Fruit fly (Drosophila melanogaster) whole organism, embryonic: ENCODE measurements around the gene CG43672.

ENCODE experiments used
- ATbp ChIP-seq: fragments of 200-800 bp; sonication (Bioruptor generic); optimal IDR thresholded peaks from 2 replicates; lab custom pipeline; 2017; ENCODE audit warnings: missing biosample characterization, mild to moderate bottlenecking, missing genetic modification characterization, missing genetic modification reagents
- B-H1 ChIP-seq: fragments of 200-800 bp; sonication (Bioruptor generic); IDR thresholded peaks from 3 replicates; pipeline ENCODE4 v1.3.6; 2022; ENCODE audit warnings: missing biosample characterization, missing genetic modification characterization
- BtbVII ChIP-seq: fragments of 200-800 bp; sonication (Bioruptor generic); optimal IDR thresholded peaks from 3 replicates; lab custom pipeline; 2017; ENCODE audit warnings: missing biosample characterization, mild to moderate bottlenecking, missing genetic modification characterization
- CG10274 ChIP-seq: fragments of 200-800 bp; sonication (Bioruptor generic); optimal IDR thresholded peaks from 3 replicates; lab custom pipeline; 2017; ENCODE audit warnings: missing biosample characterization, mild to moderate bottlenecking, missing genetic modification characterization
- CG11085 ChIP-seq: fragments of 200-800 bp; sonication (Bioruptor generic); IDR thresholded peaks from 2 replicates; pipeline ENCODE4 v1.3.6; 2022; ENCODE audit warnings: missing biosample characterization, missing genetic modification characterization
- CG11093 ChIP-seq: fragments of 200-800 bp; sonication (Bioruptor generic); IDR thresholded peaks from 3 replicates; pipeline ENCODE4 v1.3.6; 2022; ENCODE audit warnings: missing biosample characterization, missing genetic modification characterization
- CG11504 ChIP-seq: fragments of 200-800 bp; sonication (Bioruptor generic); optimal IDR thresholded peaks from 3 replicates; lab custom pipeline; 2019; ENCODE audit warnings: missing biosample characterization, mild to moderate bottlenecking, missing genetic modification characterization, moderate library complexity
- CG12236 ChIP-seq: fragments of 200-800 bp; sonication (Bioruptor generic); optimal IDR thresholded peaks from 2 replicates; lab custom pipeline; 2016; ENCODE audit warnings: missing biosample characterization, missing genetic modification characterization
- CG12299 ChIP-seq: fragments of 200-800 bp; sonication (Bioruptor generic); optimal IDR thresholded peaks from 2 replicates; lab custom pipeline; 2018; ENCODE audit warnings: missing biosample characterization, mild to moderate bottlenecking, missing genetic modification characterization
- CG1233 ChIP-seq: fragments of 200-800 bp; sonication (Bioruptor generic); optimal IDR thresholded peaks from 4 replicates; lab custom pipeline; 2018; ENCODE audit warnings: missing biosample characterization, mild to moderate bottlenecking, missing genetic modification characterization
- CG13624 ChIP-seq: fragments of 200-800 bp; sonication (Bioruptor generic); optimal IDR thresholded peaks from 2 replicates; lab custom pipeline; 2016; ENCODE audit warnings: missing biosample characterization, missing genetic modification characterization
- CG1602 ChIP-seq: fragments of 200-800 bp; sonication (Bioruptor generic); optimal IDR thresholded peaks from 3 replicates; lab custom pipeline; 2016; ENCODE audit warnings: missing biosample characterization, missing genetic modification characterization
- CG17328 ChIP-seq: fragments of 200-800 bp; sonication (Bioruptor generic); IDR thresholded peaks from 2 replicates; pipeline ENCODE4 v1.3.6; 2022; ENCODE audit warnings: missing biosample characterization, missing genetic modification characterization
- CG17568 ChIP-seq: fragments of 200-800 bp; sonication (Bioruptor generic); optimal IDR thresholded peaks from 2 replicates; lab custom pipeline; 2018; ENCODE audit warnings: missing biosample characterization, mild to moderate bottlenecking, missing genetic modification characterization, moderate library complexity
- CG17912 ChIP-seq: fragments of 200-800 bp; sonication (Bioruptor generic); optimal IDR thresholded peaks from 2 replicates; lab custom pipeline; 2018; ENCODE audit warnings: missing biosample characterization, mild to moderate bottlenecking, missing genetic modification characterization
- CG18011 ChIP-seq: fragments of 200-800 bp; sonication (Bioruptor generic); optimal IDR thresholded peaks from 2 replicates; lab custom pipeline; 2017; ENCODE audit warnings: missing biosample characterization, missing genetic modification characterization, mild to moderate bottlenecking, moderate library complexity, missing genotype
- CG18262 ChIP-seq: fragments of 200-800 bp; optimal IDR thresholded peaks from 3 replicates; lab custom pipeline; 2019; ENCODE audit warnings: missing biosample characterization, mild to moderate bottlenecking, missing genetic modification characterization, moderate library complexity
- CG2129 ChIP-seq: fragments of 200-800 bp; sonication (Bioruptor generic); IDR thresholded peaks from 2 replicates; pipeline ENCODE4 v1.3.6; 2022; ENCODE audit warnings: missing biosample characterization, missing genetic modification characterization; ENCODE audit not compliant: partially characterized antibody
- CG2199 ChIP-seq: fragments of 200-800 bp; sonication (Bioruptor generic); IDR thresholded peaks from 3 replicates; pipeline ENCODE4 v1.3.6; 2022; ENCODE audit warnings: missing biosample characterization, missing genetic modification characterization
- CG2889 ChIP-seq: fragments of 200-800 bp; sonication (Bioruptor generic); IDR thresholded peaks from 3 replicates; pipeline ENCODE4 v1.3.6; 2022; ENCODE audit warnings: missing biosample characterization, missing genetic modification characterization
- CG31365 ChIP-seq: fragments of 200-800 bp; sonication (Bioruptor generic); optimal IDR thresholded peaks from 2 replicates; lab custom pipeline; 2018; ENCODE audit warnings: missing biosample characterization, mild to moderate bottlenecking, missing genetic modification characterization
- CG31388 ChIP-seq: fragments of 200-800 bp; sonication (Bioruptor generic); optimal IDR thresholded peaks from 2 replicates; lab custom pipeline; 2016; ENCODE audit warnings: missing biosample characterization, missing genetic modification characterization
- CG33213 ChIP-seq: fragments of 200-800 bp; sonication (Bioruptor generic); optimal IDR thresholded peaks from 3 replicates; lab custom pipeline; 2016; ENCODE audit warnings: missing biosample characterization, missing genetic modification characterization
- CG4404 ChIP-seq: fragments of 200-800 bp; sonication (Bioruptor generic); IDR thresholded peaks from 2 replicates; pipeline ENCODE4 v1.3.6; 2022; ENCODE audit warnings: missing biosample characterization, missing genetic modification characterization
- CG4617 ChIP-seq: fragments of 200-800 bp; sonication (Bioruptor generic); optimal IDR thresholded peaks from 3 replicates; lab custom pipeline; 2016; ENCODE audit warnings: missing biosample characterization, missing genetic modification characterization, borderline replicate concordance
- CG6175 ChIP-seq: fragments of 200-800 bp; sonication (Bioruptor generic); IDR thresholded peaks from 3 replicates; pipeline ENCODE4 v1.3.6; 2022; ENCODE audit warnings: missing biosample characterization, missing genetic modification characterization
- CG7786 ChIP-seq: fragments of 200-800 bp; sonication (Bioruptor generic); optimal IDR thresholded peaks from 2 replicates; lab custom pipeline; 2016; ENCODE audit warnings: missing biosample characterization, missing genetic modification characterization
- D19A ChIP-seq: fragments of 200-800 bp; optimal IDR thresholded peaks from 3 replicates; lab custom pipeline; 2019; ENCODE audit warnings: missing biosample characterization, mild to moderate bottlenecking, missing genetic modification characterization, moderate library complexity
- Doc2 ChIP-seq: fragments of 200-800 bp; sonication (Bioruptor generic); IDR thresholded peaks from 2 replicates; pipeline ENCODE4 v1.3.6; 2022; ENCODE audit warnings: missing biosample characterization, missing genetic modification characterization
- HLH4C ChIP-seq: fragments of 200-800 bp; sonication (Bioruptor generic); IDR thresholded peaks from 3 replicates; pipeline ENCODE4 v1.3.6; 2022; ENCODE audit warnings: missing biosample characterization, missing genetic modification characterization; ENCODE audit not compliant: partially characterized antibody
- HLH54F ChIP-seq: fragments of 200-800 bp; sonication (Bioruptor generic); optimal IDR thresholded peaks from 3 replicates; lab custom pipeline; 2016; ENCODE audit warnings: missing biosample characterization, missing genetic modification characterization
- Med ChIP-seq: fragments of 200-800 bp; sonication (Bioruptor generic); peaks from one replicate; lab custom pipeline; 2016; ENCODE audit warnings: missing biosample characterization, missing genetic modification characterization, mild to moderate bottlenecking, inconsistent platforms, moderate library complexity
- Meics ChIP-seq: fragments of 200-800 bp; sonication (Bioruptor generic); optimal IDR thresholded peaks from 2 replicates; lab custom pipeline; 2017; ENCODE audit warnings: missing biosample characterization, mild to moderate bottlenecking, missing genetic modification characterization
- NFAT ChIP-seq: fragments of 200-800 bp; sonication (Bioruptor generic); IDR thresholded peaks from 2 replicates; pipeline ENCODE4 v1.3.6; 2022; ENCODE audit warnings: missing biosample characterization, missing genetic modification characterization
- Optix ChIP-seq: fragments of 200-800 bp; sonication (Bioruptor generic); IDR thresholded peaks from 3 replicates; pipeline ENCODE4 v1.3.6; 2022; ENCODE audit warnings: missing biosample characterization, missing genetic modification characterization
- Xbp1 ChIP-seq: fragments of 200-800 bp; sonication (Bioruptor generic); optimal IDR thresholded peaks from 3 replicates; lab custom pipeline; 2016; ENCODE audit warnings: missing biosample characterization, mild to moderate bottlenecking, missing genetic modification characterization
- YL-1 ChIP-seq: fragments of 200-800 bp; sonication (Bioruptor generic); optimal IDR thresholded peaks from 3 replicates; lab custom pipeline; 2017; ENCODE audit warnings: missing biosample characterization, mild to moderate bottlenecking, missing genetic modification characterization
- chif ChIP-seq, 2 experiments: fragments of 200-800 bp; sonication (Bioruptor generic); optimal IDR thresholded peaks; 3 replicates each; lab custom pipeline; 2016; ENCODE audit warnings: missing biosample characterization in 2 of 2, missing genetic modification characterization in 2 of 2
- danr ChIP-seq: fragments of 200-800 bp; sonication (Bioruptor generic); IDR thresholded peaks from 2 replicates; pipeline ENCODE4 v1.3.6; 2022; ENCODE audit warnings: missing biosample characterization, missing genetic modification characterization
- fd102C ChIP-seq: fragments of 200-800 bp; sonication (Bioruptor generic); optimal IDR thresholded peaks from 2 replicates; lab custom pipeline; 2018; ENCODE audit warnings: missing biosample characterization, mild to moderate bottlenecking, missing genetic modification characterization, moderate library complexity
- gsb-n ChIP-seq: fragments of 200-800 bp; sonication (Bioruptor generic); optimal IDR thresholded peaks from 3 replicates; lab custom pipeline; 2018; ENCODE audit warnings: missing biosample characterization, mild to moderate bottlenecking, missing genetic modification characterization
- h ChIP-seq: fragments of >200 bp; optimal IDR thresholded peaks from 2 replicates; lab custom pipeline; 2017
- inv ChIP-seq: fragments of 200-800 bp; sonication (Bioruptor generic); IDR thresholded peaks from 2 replicates; pipeline ENCODE4 v1.3.6; 2022; ENCODE audit warnings: missing biosample characterization, missing genetic modification characterization; ENCODE audit not compliant: partially characterized antibody
- klu ChIP-seq: fragments of 200-800 bp; sonication (Bioruptor generic); IDR thresholded peaks from 2 replicates; pipeline ENCODE4 v1.3.6; 2022; ENCODE audit warnings: missing biosample characterization, missing genetic modification characterization
- pfk ChIP-seq: fragments of 200-800 bp; sonication (Bioruptor generic); optimal IDR thresholded peaks from 2 replicates; lab custom pipeline; 2018; ENCODE audit warnings: missing biosample characterization, mild to moderate bottlenecking, missing genetic modification characterization, moderate library complexity
- phol ChIP-seq: fragments of 200-800 bp; sonication (Bioruptor generic); optimal IDR thresholded peaks from 3 replicates; lab custom pipeline; 2018; ENCODE audit warnings: missing biosample characterization, mild to moderate bottlenecking, missing genetic modification characterization, moderate library complexity
- psq ChIP-seq: fragments of 200-800 bp; sonication (Bioruptor generic); optimal IDR thresholded peaks from 2 replicates; lab custom pipeline; 2017; ENCODE audit warnings: missing biosample characterization, missing genetic modification characterization
- sima ChIP-seq: fragments of 200-800 bp; sonication (Bioruptor generic); optimal IDR thresholded peaks from 2 replicates; lab custom pipeline; 2016; ENCODE audit warnings: missing biosample characterization, missing genetic modification characterization
- tap ChIP-seq: fragments of 200-800 bp; optimal IDR thresholded peaks from 3 replicates; lab custom pipeline; 2019; ENCODE audit warnings: missing biosample characterization, mild to moderate bottlenecking, missing genetic modification characterization, moderate library complexity
- toy ChIP-seq: fragments of 200-800 bp; sonication (Bioruptor generic); IDR thresholded peaks from 2 replicates; pipeline ENCODE4 v1.3.6; 2022; ENCODE audit warnings: missing biosample characterization, missing genetic modification characterization
- vvl ChIP-seq: fragments of 200-800 bp; sonication (Bioruptor generic); IDR thresholded peaks from 2 replicates; pipeline ENCODE4 v1.3.6; 2022; ENCODE audit warnings: missing biosample characterization, missing genetic modification characterization

Gene CG43672

dm6 chrX:15738890-15739550, 33.7 kb upstream of the CG43672 start, which contains the start of the genes CG11679 and CG8206 (continued):
- no peak for TF ChIP-seq danr (GFP tag; lab: Robert Waterston, UW)
- peak; percentile 28; the same call in 1 of the 3 replicates for TF ChIP-seq CG11093 (GFP tag; lab: Robert Waterston, UW)
- TF ChIP-seq CG2199 (GFP tag; lab: Robert Waterston, UW) = no peak
- peak; percentile 36; the same call in 1 of the 2 replicates for TF ChIP-seq inv
- no peak for TF ChIP-seq CG11504
- TF ChIP-seq CG11085 (GFP tag; lab: Robert Waterston, UW) = no peak
- TF ChIP-seq h = no peak
- TF ChIP-seq toy (GFP tag; lab: Robert Waterston, UW) = no peak
- TF ChIP-seq CG18262 (tag; lab: Kevin White, UChicago) = peak; percentile 29
- TF ChIP-seq sima (GFP tag; lab: Kevin White, UChicago) = no peak
- peak; percentile 9 for TF ChIP-seq CG17912 (GFP tag; lab: Kevin White, UChicago)
- no peak for TF ChIP-seq CG31388
- no peak for TF ChIP-seq CG2129 (GFP tag; lab: Robert Waterston, UW)
- peak; percentile 54 for TF ChIP-seq CG7786 (GFP tag; lab: Kevin White, UChicago)
- TF ChIP-seq phol (tag; lab: Kevin White, UChicago) = peak; percentile 55
- TF ChIP-seq fd102C (GFP tag; lab: Kevin White, UChicago) = no peak
- no peak for TF ChIP-seq CG2889 (GFP tag; lab: Robert Waterston, UW)
- TF ChIP-seq pfk = no peak
- TF ChIP-seq HLH4C (GFP tag; lab: Robert Waterston, UW) = peak; percentile 53; the same call in 2 of the 3 replicates
- no peak for TF ChIP-seq CG12236 (GFP tag; lab: Kevin White, UChicago)
- no peak for TF ChIP-seq D19A (tag; lab: Kevin White, UChicago)
- peak; percentile 39 for TF ChIP-seq HLH54F
- no peak for TF ChIP-seq ATbp (GFP tag; lab: Kevin White, UChicago)
- TF ChIP-seq Optix = no peak
- no peak for TF ChIP-seq CG1233
- TF ChIP-seq vvl (GFP tag; lab: Robert Waterston, UW) = no peak
- no peak for TF ChIP-seq tap (tag; lab: Kevin White, UChicago)
- TF ChIP-seq CG12299 (tag; lab: Kevin White, UChicago) = no peak
- TF ChIP-seq CG4617 = peak; percentile 5
- no peak for TF ChIP-seq chif (GFP tag; optimal IDR thresholded peaks at IDR 0.05; lab: Kevin White, UChicago)
- TF ChIP-seq CG6175 = no peak
- peak; percentile 27; the same call in 1 of the 2 replicates for TF ChIP-seq CG4404 (GFP tag; lab: Robert Waterston, UW)
- TF ChIP-seq CG18011 (GFP tag; lab: Kevin White, UChicago) = no peak
- TF ChIP-seq Med (GFP tag; lab: Kevin White, UChicago) = peak; percentile 91
- no peak for TF ChIP-seq Doc2
- no peak for TF ChIP-seq gsb-n (tag; lab: Kevin White, UChicago)
- no peak for TF ChIP-seq psq (GFP tag; lab: Kevin White, UChicago)
- no peak for TF ChIP-seq CG31365 (tag; lab: Kevin White, UChicago)
- peak; percentile 43 for TF ChIP-seq Meics (GFP tag; lab: Kevin White, UChicago)
- TF ChIP-seq B-H1 = no peak
- no peak for TF ChIP-seq CG10274 (GFP tag; lab: Kevin White, UChicago)
- TF ChIP-seq BtbVII = no peak
- peak; percentile 42 for TF ChIP-seq YL-1 (GFP tag; lab: Kevin White, UChicago)
- TF ChIP-seq CG17328 (GFP tag; lab: Robert Waterston, UW) = no peak
- TF ChIP-seq Xbp1 (GFP tag; lab: Kevin White, UChicago) = peak; percentile 48
- peak; percentile 43 for TF ChIP-seq CG13624
- no peak for TF ChIP-seq CG17568 (GFP tag; lab: Kevin White, UChicago)
- no peak for TF ChIP-seq CG33213 (GFP tag; lab: Kevin White, UChicago)
- TF ChIP-seq klu (GFP tag; lab: Robert Waterston, UW) = peak; percentile 19; the same call in 1 of the 2 replicates
- no peak for TF ChIP-seq CG1602 (GFP tag; lab: Kevin White, UChicago)
- TF ChIP-seq NFAT (GFP tag; lab: Robert Waterston, UW) = no peak
